Fruit fly (Drosophila melanogaster) whole organism, wandering third instar larva: Measurements from ENCODE around the gene CG14893.

Experiments used
- Dfd ChIP-seq: fragments of >200 bp; optimal IDR thresholded peaks from 2 replicates; lab custom pipeline; 2017; ENCODE audit warnings: missing biosample characterization, missing genetic modification characterization
- Dif ChIP-seq: fragments of 200-275, 200-300 bp; sonication (Bioruptor generic); optimal IDR thresholded peaks from 2 replicates; lab custom pipeline; 2018; ENCODE audit warnings: missing biosample characterization, missing genetic modification characterization; ENCODE audit not compliant: partially characterized antibody
- Hr78 ChIP-seq: fragments of >200 bp; optimal IDR thresholded peaks from 2 replicates; lab custom pipeline; 2017; ENCODE audit warnings: missing biosample characterization, missing genetic modification characterization
- Jra ChIP-seq: sonication (Bioruptor generic); optimal IDR thresholded peaks from 2 replicates; lab custom pipeline; 2016; ENCODE audit warnings: missing biosample characterization, missing genetic modification characterization
- N ChIP-seq: fragments of >200 bp; optimal IDR thresholded peaks from 2 replicates; lab custom pipeline; 2018; ENCODE audit warnings: missing biosample characterization, missing external identifiers, missing genetic modification characterization
- OdsH ChIP-seq: fragments of 200-800 bp; sonication (Bioruptor generic); optimal IDR thresholded peaks from 2 replicates; lab custom pipeline; 2016; ENCODE audit warnings: missing biosample characterization, mild to moderate bottlenecking, missing genetic modification characterization
- fru ChIP-seq: fragments of 200-800 bp; sonication (Bioruptor generic); optimal IDR thresholded peaks from 3 replicates; lab custom pipeline; 2016; ENCODE audit warnings: missing biosample characterization, mild to moderate bottlenecking, missing genetic modification characterization
- h ChIP-seq: fragments of 200-800 bp; sonication (Bioruptor generic); optimal IDR thresholded peaks from 3 replicates; lab custom pipeline; 2016; ENCODE audit warnings: missing biosample characterization, mild to moderate bottlenecking, missing genetic modification characterization
- psq ChIP-seq: fragments of 200-800 bp; sonication (Bioruptor generic); optimal IDR thresholded peaks from 3 replicates; lab custom pipeline; 2017; ENCODE audit warnings: missing biosample characterization, mild to moderate bottlenecking, missing genetic modification characterization, moderate library complexity

dm6 chr3R:16591407-16591806 lies 29.2 kb upstream of the CG14893 start:
- TF ChIP-seq N (GFP tag; lab: Kevin White, UChicago) = no peak
- TF ChIP-seq Hr78 (GFP tag; lab: Kevin White, UChicago) = no peak
- no peak for TF ChIP-seq OdsH (GFP tag; lab: Kevin White, UChicago)
- TF ChIP-seq Dfd (GFP tag; lab: Kevin White, UChicago) = peak; percentile 73
- TF ChIP-seq psq (GFP tag; lab: Kevin White, UChicago) = no peak
- TF ChIP-seq Dif = no peak
- no peak for TF ChIP-seq fru (GFP tag; lab: Kevin White, UChicago)
- no peak for TF ChIP-seq Jra (GFP tag; lab: Kevin White, UChicago)
- no peak for TF ChIP-seq h (GFP tag; lab: Kevin White, UChicago)
